Worm (Caenorhabditis elegans): ENCODE measurements around the gene gon-4.
A peak's percentile ranks its signal among the peaks of the same experiment; 100 is the strongest.

Gene gon-4

ce11 chrIV:10245666-10246210 is 48.1 kb downstream of the gon-4 start, which contains the start of gene F01G10.10:
TSS of gene F01G10.10 (plus strand) at chrIV:10246160.
- TF ChIP-seq ztf-29 (GFP tag; IDR thresholded peaks at IDR 0.05) (no peak), tab-1 (GFP tag; IDR thresholded peaks at IDR 0.05) (no peak), klf-2 (GFP tag; conservative IDR thresholded peaks at IDR 0.05) (no peak), med-1 (GFP tag; optimal IDR thresholded peaks at IDR 0.05; ENCODE audit: insufficient read depth) (no peak), ztf-23 (GFP tag; IDR thresholded peaks at IDR 0.05) (no peak), ref-1 (GFP tag; conservative IDR thresholded peaks at IDR 0.05) (no peak), cog-1 (tag; optimal IDR thresholded peaks at IDR 0.05) (no peak), T22C8.4 (GFP tag; IDR thresholded peaks at IDR 0.05) (no peak)

ce11 chrIV:10250577-10251075 is 53.0 kb downstream of the gon-4 start, which contains the start of gene daf-14:
TSS of gene daf-14 (plus strand) at chrIV:10250627.
- TF ChIP-seq cog-1 (tag; optimal IDR thresholded peaks at IDR 0.05) (no peak), ztf-29 (GFP tag; IDR thresholded peaks at IDR 0.05) (no peak), klf-2 (GFP tag; conservative IDR thresholded peaks at IDR 0.05) (no peak), tab-1 (GFP tag; IDR thresholded peaks at IDR 0.05) (no peak), med-1 (GFP tag; optimal IDR thresholded peaks at IDR 0.05; ENCODE audit: insufficient read depth) (no peak), T22C8.4 (GFP tag; IDR thresholded peaks at IDR 0.05) (no peak), ref-1 (GFP tag; conservative IDR thresholded peaks at IDR 0.05) (no peak), flt-1 (GFP tag; IDR thresholded peaks at IDR 0.05) (no peak), ztf-23 (GFP tag; IDR thresholded peaks at IDR 0.05) (no peak)

DNA sequence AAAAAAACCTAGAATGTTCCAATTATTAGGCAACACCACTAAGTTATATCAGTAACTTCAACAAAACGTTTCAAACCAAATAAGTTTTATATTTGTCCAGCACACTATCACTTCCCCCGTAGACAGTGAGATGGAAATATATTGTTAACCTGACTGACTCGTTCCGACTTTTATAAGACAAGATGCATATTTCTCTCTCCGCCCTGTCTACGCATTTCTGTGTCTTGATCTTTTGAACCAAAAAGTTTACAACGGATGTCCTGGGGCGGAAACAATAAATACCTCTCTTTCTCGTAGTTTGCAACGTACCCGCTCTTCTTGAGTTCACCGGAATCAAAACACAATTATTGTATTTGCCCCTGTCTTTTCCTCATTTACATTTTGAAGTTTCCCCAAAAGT is 53.6 kb downstream of the gon-4 start:
- TF ChIP-seq med-1 (GFP tag; optimal IDR thresholded peaks at IDR 0.05; ENCODE audit: insufficient read depth) (no peak), flt-1 (GFP tag; IDR thresholded peaks at IDR 0.05) (no peak), klf-2 (GFP tag; conservative IDR thresholded peaks at IDR 0.05) (no peak), tab-1 (GFP tag; IDR thresholded peaks at IDR 0.05) (no peak), ztf-29 (GFP tag; IDR thresholded peaks at IDR 0.05) (no peak), ztf-23 (GFP tag; IDR thresholded peaks at IDR 0.05) (no peak), T22C8.4 (GFP tag; IDR thresholded peaks at IDR 0.05) (no peak), cog-1 (tag; optimal IDR thresholded peaks at IDR 0.05) (no peak), ref-1 (GFP tag; conservative IDR thresholded peaks at IDR 0.05) (no peak)

DNA sequence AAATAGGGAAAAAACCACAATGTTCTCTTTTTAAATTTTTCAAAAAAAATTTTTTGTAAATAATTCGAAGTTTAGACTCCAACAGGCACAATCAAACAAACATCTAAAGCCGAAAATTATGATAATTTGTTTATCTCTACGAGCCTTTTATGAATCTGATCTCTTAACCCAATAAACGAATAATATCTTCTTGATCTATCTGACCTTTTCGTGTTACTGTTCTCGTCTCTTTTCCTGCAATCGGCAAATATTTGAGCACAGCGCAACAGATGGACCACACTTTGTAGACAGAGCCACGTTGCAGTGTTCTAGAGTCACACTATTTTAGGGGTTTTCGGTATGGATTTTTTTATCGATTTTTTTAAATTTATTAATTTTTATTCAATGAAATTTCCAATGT is 54.1 kb downstream of the gon-4 start:
- no peak for TF ChIP-seq ztf-29 (GFP tag; IDR thresholded peaks at IDR 0.05)
- peak; percentile 19; the same call in 1 of the 2 replicates for TF ChIP-seq T22C8.4 (GFP tag; IDR thresholded peaks at IDR 0.05)

- TF ChIP-seq med-1 (GFP tag; optimal IDR thresholded peaks at IDR 0.05; ENCODE audit: insufficient read depth) (no peak), ztf-29 (GFP tag; IDR thresholded peaks at IDR 0.05) (no peak), klf-2 (GFP tag; conservative IDR thresholded peaks at IDR 0.05) (no peak), T22C8.4 (GFP tag; IDR thresholded peaks at IDR 0.05) (no peak), cog-1 (tag; optimal IDR thresholded peaks at IDR 0.05) (peak; percentile 36), flt-1 (GFP tag; IDR thresholded peaks at IDR 0.05) (no peak)
Observed at ce11 chrIV:10252350-10252792, 54.8 kb downstream of the gon-4 start.
